Fruit fly (Drosophila melanogaster) whole organism, embryonic: ENCODE measurements around the gene CG17224.

Experiments used
- Atf3 ChIP-seq: fragments of 200-800 bp; sonication (Bioruptor generic); optimal IDR thresholded peaks from 3 replicates; lab custom pipeline; 2016; ENCODE audit warnings: missing biosample characterization, missing genetic modification characterization
- Atf6 ChIP-seq: fragments of 200-800 bp; sonication (Bioruptor generic); IDR thresholded peaks from 2 replicates; pipeline ENCODE4 v1.3.6; 2022; ENCODE audit warnings: missing biosample characterization, missing genetic modification characterization
- Awh ChIP-seq: fragments of 200-800 bp; sonication (Bioruptor generic); IDR thresholded peaks from 2 replicates; pipeline ENCODE4, ENCODE4 v1.3.6; 2022; ENCODE audit warnings: missing biosample characterization, missing genetic modification characterization
- CG10654 ChIP-seq: fragments of 200-800 bp; sonication (Bioruptor generic); optimal IDR thresholded peaks from 2 replicates; lab custom pipeline; 2016; ENCODE audit warnings: missing biosample characterization, missing genetic modification characterization
- CG11560 ChIP-seq: fragments of 200-800 bp; sonication (Bioruptor generic); IDR thresholded peaks from 3 replicates; pipeline ENCODE4 v1.3.6; 2022; ENCODE audit warnings: missing biosample characterization, missing genetic modification characterization
- CG11695 ChIP-seq: fragments of 200-800 bp; sonication (Bioruptor generic); IDR thresholded peaks from 3 replicates; pipeline ENCODE4 v1.3.6; 2022; ENCODE audit warnings: missing biosample characterization, missing genetic modification characterization
- CG13424 ChIP-seq: fragments of 200-800 bp; sonication (Bioruptor generic); optimal IDR thresholded peaks from 2 replicates; lab custom pipeline; 2019; ENCODE audit warnings: missing biosample characterization, mild to moderate bottlenecking, missing genetic modification characterization, moderate library complexity
- CG13894 ChIP-seq: fragments of 200-800 bp; sonication (Bioruptor generic); optimal IDR thresholded peaks from 3 replicates; lab custom pipeline; 2018; ENCODE audit warnings: missing biosample characterization, mild to moderate bottlenecking, missing genetic modification characterization, moderate library complexity
- CG16779 ChIP-seq: fragments of 200-800 bp; sonication (Bioruptor generic); IDR thresholded peaks from 2 replicates; pipeline ENCODE4 v1.3.6; 2022; ENCODE audit warnings: missing biosample characterization, missing genetic modification characterization
- CG33213 ChIP-seq: fragments of 200-800 bp; sonication (Bioruptor generic); optimal IDR thresholded peaks from 3 replicates; lab custom pipeline; 2016; ENCODE audit warnings: missing biosample characterization, missing genetic modification characterization
- CG34224 ChIP-seq: fragments of 200-800 bp; sonication (Bioruptor generic); IDR thresholded peaks from 3 replicates; pipeline ENCODE4 v1.3.6; 2022; ENCODE audit warnings: missing biosample characterization, missing genetic modification characterization; ENCODE audit not compliant: partially characterized antibody
- CG4707 ChIP-seq: fragments of 200-800 bp; sonication (Bioruptor generic); optimal IDR thresholded peaks from 2 replicates; lab custom pipeline; 2018; ENCODE audit warnings: missing biosample characterization, mild to moderate bottlenecking, missing genetic modification characterization, moderate library complexity
- CG4854 ChIP-seq: fragments of 200-800 bp; sonication (Bioruptor generic); optimal IDR thresholded peaks from 2 replicates; lab custom pipeline; 2016; ENCODE audit warnings: missing biosample characterization, missing genetic modification characterization, inconsistent platforms
- CG6272 ChIP-seq: fragments of 200-800 bp; sonication (Bioruptor generic); IDR thresholded peaks from 2 replicates; pipeline ENCODE4 v1.3.6; 2022; ENCODE audit warnings: missing biosample characterization, missing genetic modification characterization
- CG6654 ChIP-seq: fragments of 200-800 bp; sonication (Bioruptor generic); optimal IDR thresholded peaks from 2 replicates; lab custom pipeline; 2017; ENCODE audit warnings: missing biosample characterization, mild to moderate bottlenecking, missing genetic modification characterization
- CG7987 ChIP-seq: fragments of 200-800 bp; sonication (Bioruptor generic); optimal IDR thresholded peaks from 2 replicates; lab custom pipeline; 2018; ENCODE audit warnings: missing biosample characterization, mild to moderate bottlenecking, missing genetic modification characterization, moderate library complexity
- CG8089 ChIP-seq: fragments of 200-800 bp; sonication (Bioruptor generic); optimal IDR thresholded peaks from 3 replicates; lab custom pipeline; 2016; ENCODE audit warnings: missing biosample characterization, missing genetic modification characterization
- CG9609 ChIP-seq: fragments of 200-800 bp; sonication (Bioruptor generic); optimal IDR thresholded peaks from 3 replicates; lab custom pipeline; 2016; ENCODE audit warnings: missing biosample characterization, missing genetic modification characterization
- CHES-1-like ChIP-seq: fragments of 200-800 bp; sonication (Bioruptor generic); optimal IDR thresholded peaks from 2 replicates; lab custom pipeline; 2016; ENCODE audit warnings: missing biosample characterization, missing genetic modification characterization
- CkIIα-i1 ChIP-seq: fragments of 200-800 bp; sonication (Bioruptor generic); IDR thresholded peaks from 2 replicates; pipeline ENCODE4 v1.3.6; 2022; ENCODE audit warnings: missing biosample characterization, missing genetic modification characterization
- Dfd ChIP-seq, 2 experiments: fragments of >200 bp; optimal IDR thresholded peaks; 2 replicates each; lab custom pipeline; 2017; ENCODE audit warnings: missing biosample characterization in 2 of 2, missing genetic modification characterization in 2 of 2
- Dip3 ChIP-seq: fragments of 200-800 bp; sonication (Bioruptor generic); optimal IDR thresholded peaks from 3 replicates; lab custom pipeline; 2016; ENCODE audit warnings: missing biosample characterization, missing genetic modification characterization
- Fer2 ChIP-seq: fragments of 200-800 bp; sonication (Bioruptor generic); optimal IDR thresholded peaks from 2 replicates; lab custom pipeline; 2018; ENCODE audit warnings: missing biosample characterization, mild to moderate bottlenecking, missing genetic modification characterization, moderate library complexity
- Gug ChIP-seq: fragments of 200-800 bp; sonication (Bioruptor generic); IDR thresholded peaks from 4 replicates; pipeline ENCODE4 v1.3.6; 2022; ENCODE audit warnings: missing biosample characterization, missing genetic modification characterization
- MTF-1 ChIP-seq: fragments of 200-800 bp; sonication (Bioruptor generic); optimal IDR thresholded peaks from 2 replicates; lab custom pipeline; 2018; ENCODE audit warnings: missing biosample characterization, mild to moderate bottlenecking, missing genetic modification characterization, borderline replicate concordance
- Side ChIP-seq: fragments of 200-800 bp; sonication (Bioruptor generic); optimal IDR thresholded peaks from 2 replicates; lab custom pipeline; 2016; ENCODE audit warnings: missing biosample characterization, missing genetic modification characterization
- Spps ChIP-seq: fragments of 200-800 bp; sonication (Bioruptor generic); optimal IDR thresholded peaks from 2 replicates; lab custom pipeline; 2018; ENCODE audit warnings: missing biosample characterization, mild to moderate bottlenecking, missing genetic modification characterization
- Sry-β ChIP-seq: fragments of 200-800 bp; sonication (Bioruptor generic); optimal IDR thresholded peaks from 2 replicates; lab custom pipeline; 2018; ENCODE audit warnings: missing biosample characterization, mild to moderate bottlenecking, missing genetic modification characterization, moderate library complexity
- Usf ChIP-seq: fragments of 200-800 bp; sonication (Bioruptor generic); optimal IDR thresholded peaks from 2 replicates; lab custom pipeline; 2017; ENCODE audit warnings: missing genotype, missing biosample characterization, missing genetic modification characterization
- abd-A ChIP-seq: fragments of 200-800 bp; sonication (Bioruptor generic); optimal IDR thresholded peaks from 3 replicates; lab custom pipeline; 2019; ENCODE audit warnings: missing biosample characterization, mild to moderate bottlenecking, missing genetic modification characterization, moderate library complexity
- al ChIP-seq: fragments of 200-800 bp; sonication (Bioruptor generic); IDR thresholded peaks from 2 replicates; pipeline ENCODE4 v1.3.6; 2022; ENCODE audit warnings: missing biosample characterization, missing genetic modification characterization
- bcd ChIP-seq: fragments of 200-800 bp; sonication (Bioruptor generic); optimal IDR thresholded peaks from 2 replicates; lab custom pipeline; 2017; ENCODE audit warnings: missing biosample characterization, mild to moderate bottlenecking, missing genetic modification characterization
- cwo ChIP-seq: fragments of 200-800 bp; sonication (Bioruptor generic); optimal IDR thresholded peaks from 3 replicates; lab custom pipeline; 2017; ENCODE audit warnings: missing biosample characterization, missing genetic modification characterization, mild to moderate bottlenecking, moderate library complexity, missing genetic modification reagents
- dimm ChIP-seq: fragments of 200-800 bp; sonication (Bioruptor generic); IDR thresholded peaks from 2 replicates; pipeline ENCODE4 v1.3.6; 2022; ENCODE audit warnings: missing biosample characterization, missing genetic modification characterization
- dm ChIP-seq: fragments of 200-800 bp; sonication (Bioruptor generic); optimal IDR thresholded peaks from 3 replicates; lab custom pipeline; 2016; ENCODE audit warnings: missing biosample characterization, missing genetic modification characterization
- esg ChIP-seq: fragments of 200-800 bp; sonication (Bioruptor generic); conservative IDR thresholded peaks from 2 replicates; pipeline ENCODE4 v1.3.6; 2022; ENCODE audit warnings: missing biosample characterization, missing genetic modification characterization
- gfzf ChIP-seq: fragments of 200-800 bp; sonication (Bioruptor generic); optimal IDR thresholded peaks from 2 replicates; lab custom pipeline; 2016; ENCODE audit warnings: missing biosample characterization, mild to moderate bottlenecking, missing genetic modification characterization, moderate library complexity
- grn ChIP-seq: fragments of 200-800 bp; sonication (Bioruptor generic); optimal IDR thresholded peaks from 3 replicates; lab custom pipeline; 2017; ENCODE audit warnings: missing biosample characterization, missing genetic modification characterization
- gsb ChIP-seq: fragments of 200-800 bp; sonication (Bioruptor generic); IDR thresholded peaks from 2 replicates; pipeline ENCODE4 v1.3.6; 2022; ENCODE audit warnings: missing biosample characterization, missing genetic modification characterization
- gt ChIP-seq: fragments of 200-800 bp; sonication (Bioruptor generic); IDR thresholded peaks from 2 replicates; pipeline ENCODE4 v1.3.6; 2022; ENCODE audit warnings: missing biosample characterization, missing genetic modification characterization
- hbn ChIP-seq: fragments of 200-800 bp; sonication (Bioruptor generic); IDR thresholded peaks from 2 replicates; pipeline ENCODE4 v1.3.6; 2022; ENCODE audit warnings: missing biosample characterization, missing genetic modification characterization; ENCODE audit not compliant: partially characterized antibody
- ind ChIP-seq: fragments of 200-800 bp; sonication (Bioruptor generic); optimal IDR thresholded peaks from 3 replicates; lab custom pipeline; 2016; ENCODE audit warnings: missing biosample characterization, missing genetic modification characterization
- lmd ChIP-seq: fragments of 200-800 bp; sonication (Bioruptor generic); IDR thresholded peaks from 2 replicates; pipeline ENCODE4 v1.3.6; 2022; ENCODE audit warnings: missing biosample characterization, missing genetic modification characterization
- nmo ChIP-seq: fragments of 200-800 bp; sonication (Bioruptor generic); optimal IDR thresholded peaks from 2 replicates; lab custom pipeline; 2018; ENCODE audit warnings: missing biosample characterization, mild to moderate bottlenecking, missing genetic modification characterization, moderate library complexity
- pita ChIP-seq: fragments of 200-800 bp; sonication (Bioruptor generic); optimal IDR thresholded peaks from 2 replicates; lab custom pipeline; 2017; ENCODE audit warnings: missing biosample characterization, mild to moderate bottlenecking, missing genetic modification characterization
- ranshi ChIP-seq: fragments of 200-800 bp; sonication (Bioruptor generic); IDR thresholded peaks from 2 replicates; pipeline ENCODE4 v1.3.6; 2022; ENCODE audit warnings: missing biosample characterization, missing genetic modification characterization
- scrt ChIP-seq: fragments of 200-800 bp; sonication (Bioruptor generic); optimal IDR thresholded peaks from 2 replicates; lab custom pipeline; 2018; ENCODE audit warnings: missing biosample characterization, mild to moderate bottlenecking, missing genetic modification characterization, moderate library complexity
- sens ChIP-seq: fragments of 200-800 bp; sonication (Bioruptor generic); peaks from one replicate; lab custom pipeline; 2016; ENCODE audit warnings: missing biosample characterization, missing genetic modification characterization
- sima ChIP-seq: fragments of 200-800 bp; sonication (Bioruptor generic); optimal IDR thresholded peaks from 2 replicates; lab custom pipeline; 2016; ENCODE audit warnings: missing biosample characterization, missing genetic modification characterization
- slp2 ChIP-seq: fragments of 200-800 bp; sonication (Bioruptor generic); optimal IDR thresholded peaks from 2 replicates; lab custom pipeline; 2016; ENCODE audit warnings: missing biosample characterization, missing genetic modification characterization
- twi ChIP-seq: fragments of 200-800 bp; optimal IDR thresholded peaks from 2 replicates; lab custom pipeline; 2019; ENCODE audit warnings: missing biosample characterization, mild to moderate bottlenecking, missing genetic modification characterization, moderate library complexity
- wor ChIP-seq: fragments of 200-800 bp; sonication (Bioruptor generic); IDR thresholded peaks from 2 replicates; pipeline ENCODE4 v1.3.6; 2022; ENCODE audit warnings: missing biosample characterization, missing genetic modification characterization
- yki ChIP-seq: fragments of >200 bp; optimal IDR thresholded peaks from 3 replicates; lab custom pipeline; 2018

Gene CG17224

dm6 chr2L:3012780-3013179 is 5.3 kb downstream of the CG17224 start (continued):
- TF ChIP-seq gt (GFP tag; lab: Robert Waterston, UW) (no peak), ranshi (GFP tag; lab: Robert Waterston, UW) (peak; percentile 35; the same call in 1 of the 2 replicates), Awh (no peak), Gug (GFP tag; lab: Robert Waterston, UW) (no peak), Usf (no peak), scrt (GFP tag; lab: Kevin White, UChicago) (no peak), al (GFP tag; lab: Robert Waterston, UW) (no peak), CG33213 (GFP tag; lab: Kevin White, UChicago) (no peak), grn (GFP tag; lab: Kevin White, UChicago) (no peak), Dip3 (GFP tag; lab: Kevin White, UChicago) (no peak), Atf6 (GFP tag; lab: Robert Waterston, UW) (no peak), CG6272 (GFP tag; lab: Robert Waterston, UW) (no peak), MTF-1 (GFP tag; lab: Kevin White, UChicago) (no peak), Fer2 (no peak), CHES-1-like (GFP tag; lab: Kevin White, UChicago) (no peak), CG11560 (tag; lab: Robert Waterston, UW) (no peak), twi (tag; lab: Kevin White, UChicago) (no peak), lmd (peak; percentile 44; the same call in 1 of the 2 replicates), CG8089 (no peak), CG34224 (no peak), dimm (no peak), Sry-β (no peak), nmo (peak; percentile 33), cwo (no peak), gfzf (GFP tag; lab: Kevin White, UChicago) (no peak), Atf3 (GFP tag; lab: Kevin White, UChicago) (no peak), CG6654 (GFP tag; lab: Kevin White, UChicago) (no peak), sima (GFP tag; lab: Kevin White, UChicago) (no peak), CG7987 (GFP tag; lab: Kevin White, UChicago) (no peak), Side (no peak), esg (GFP tag; lab: Robert Waterston, UW) (peak; percentile 10; the same call in 1 of the 2 replicates), CG9609 (GFP tag; lab: Kevin White, UChicago) (no peak), CG13424 (tag; lab: Kevin White, UChicago) (peak; percentile 28), hbn (GFP tag; lab: Robert Waterston, UW) (no peak), yki (lab: Kevin White, UChicago) (no peak), CkIIα-i1 (GFP tag; lab: Robert Waterston, UW) (no peak), bcd (GFP tag; lab: Kevin White, UChicago) (peak; percentile 29), CG4707 (GFP tag; lab: Kevin White, UChicago) (no peak), sens (GFP tag; lab: Kevin White, UChicago) (peak; percentile 78), dm (GFP tag; lab: Kevin White, UChicago) (no peak), slp2 (no peak), wor (GFP tag; lab: Robert Waterston, UW) (no peak), CG4854 (GFP tag; lab: Kevin White, UChicago) (no peak), CG13894 (tag; lab: Kevin White, UChicago) (no peak), Spps (tag; lab: Kevin White, UChicago) (no peak), CG11695 (no peak), abd-A (tag; lab: Kevin White, UChicago) (no peak), CG16779 (GFP tag; lab: Robert Waterston, UW) (no peak), ind (GFP tag; lab: Kevin White, UChicago) (peak; percentile 29), CG10654 (GFP tag; lab: Kevin White, UChicago) (no peak), gsb (GFP tag; lab: Robert Waterston, UW) (no peak), pita (GFP tag; lab: Kevin White, UChicago) (no peak), Dfd (GFP tag; optimal IDR thresholded peaks at IDR 0.05; lab: Kevin White, UChicago) (no peak)
